Worm (Caenorhabditis elegans) whole organism, early embryonic: Measurements from ENCODE around the gene Y54G9A.5.

Experiments used
- B0310.2 ChIP-seq: sonication (generic microtip); optimal IDR thresholded peaks from 2 replicates; lab custom pipeline; 2016; ENCODE audit warnings: mild to moderate bottlenecking, missing genetic modification characterization, missing compliant biosample characterization
- F13C5.2 ChIP-seq: sonication (generic microtip); optimal IDR thresholded peaks from 2 replicates; lab custom pipeline; 2017; ENCODE audit warnings: mild to moderate bottlenecking, missing genetic modification characterization, inconsistent platforms, missing compliant biosample characterization
- aly-1 ChIP-seq: sonication (generic microtip); optimal IDR thresholded peaks from 2 replicates; lab custom pipeline; 2016; ENCODE audit warnings: missing genetic modification characterization, missing compliant biosample characterization
- ama-1 ChIP-seq: fragments of 150-350 bp; optimal IDR thresholded peaks from 2 replicates; lab custom pipeline; 2014
- ceh-13 ChIP-seq: fragments of 200-800 bp; sonication (Bioruptor generic); optimal IDR thresholded peaks from 2 replicates; lab custom pipeline; 2018; ENCODE audit warnings: mild to moderate bottlenecking, missing genetic modification characterization, missing compliant biosample characterization
- ceh-36 ChIP-seq: sonication (generic microtip); optimal IDR thresholded peaks from 2 replicates; lab custom pipeline; 2016; ENCODE audit warnings: missing genetic modification characterization, inconsistent platforms, missing compliant biosample characterization
- ets-7 ChIP-seq: sonication (generic microtip); optimal IDR thresholded peaks from 2 replicates; lab custom pipeline; 2016; ENCODE audit warnings: missing genotype, missing genetic modification characterization, missing compliant biosample characterization
- flt-1 ChIP-seq: fragments of 200-800 bp; sonication (Bioruptor generic); IDR thresholded peaks from 2 replicates; pipeline ENCODE4 v1.3.6; 2022; ENCODE audit warnings: missing genetic modification characterization, missing compliant biosample characterization
- hmbx-1 ChIP-seq: sonication (generic microtip); optimal IDR thresholded peaks from 2 replicates; lab custom pipeline; 2016; ENCODE audit warnings: mild to moderate bottlenecking, missing genetic modification characterization, missing compliant biosample characterization
- hmg-4 ChIP-seq: fragments of 200-800 bp; sonication (Bioruptor generic); optimal IDR thresholded peaks from 2 replicates; lab custom pipeline; 2018; ENCODE audit warnings: mild to moderate bottlenecking, missing genetic modification characterization, missing compliant biosample characterization
- hnd-1 ChIP-seq: sonication (generic microtip); optimal IDR thresholded peaks from 2 replicates; lab custom pipeline; 2016; ENCODE audit warnings: missing genetic modification characterization, missing compliant biosample characterization
- pes-1 ChIP-seq: fragments of 200-800 bp; sonication (Bioruptor generic); IDR thresholded peaks from 2 replicates; pipeline ENCODE4 v1.3.6; 2022; ENCODE audit warnings: missing genetic modification reagents, missing genetic modification characterization, missing compliant biosample characterization
- scrt-1 ChIP-seq: fragments of 200-800 bp; sonication (Bioruptor generic); IDR thresholded peaks from 2 replicates; pipeline ENCODE4 v1.3.6; 2022; ENCODE audit warnings: missing genetic modification characterization, missing compliant biosample characterization
- sea-1 ChIP-seq: fragments of 200-800 bp; sonication (Bioruptor generic); conservative IDR thresholded peaks from 2 replicates; pipeline ENCODE4 v1.3.6; 2022; ENCODE audit warnings: missing genetic modification characterization, missing compliant biosample characterization
- tbx-11 ChIP-seq: fragments of 200-800 bp; sonication (Bioruptor generic); IDR thresholded peaks from 2 replicates; pipeline ENCODE4 v1.3.6; 2022; ENCODE audit warnings: missing genetic modification characterization, missing compliant biosample characterization
- tbx-37 ChIP-seq: fragments of 200-800 bp; sonication (Bioruptor generic); conservative IDR thresholded peaks from 2 replicates; pipeline ENCODE4 v1.3.6; 2022; ENCODE audit warnings: missing genetic modification reagents, missing genetic modification characterization, missing compliant biosample characterization
- tra-4 ChIP-seq: sonication (generic microtip); optimal IDR thresholded peaks from 2 replicates; lab custom pipeline; 2017; ENCODE audit warnings: missing genetic modification characterization, missing compliant biosample characterization

Y54G9A.5 gene

DNA sequence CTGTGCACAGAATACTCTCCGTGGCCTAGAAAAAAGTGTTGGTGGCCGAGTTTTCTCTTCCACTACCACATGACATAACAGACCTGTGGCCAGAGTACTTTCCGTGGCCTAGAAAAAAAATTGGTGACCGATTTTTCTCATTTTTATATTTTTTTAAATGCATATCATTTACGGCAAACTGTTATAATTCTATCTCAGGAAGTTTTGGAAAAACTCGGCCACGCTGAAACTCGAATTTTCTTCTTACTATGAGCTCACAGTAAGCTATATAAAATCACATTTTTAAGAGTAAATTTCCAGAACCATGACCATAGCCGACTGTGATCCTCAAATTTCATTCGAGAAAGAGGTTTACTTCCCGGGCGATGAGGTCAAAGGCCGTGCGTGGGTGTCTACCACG lies 29.2 kb downstream of the Y54G9A.5 start, which contains the start of gene arrd-14:
Gene arrd-14, plus strand, starts transcription at position 301 of the 400 bp plus-strand sequence.
- TF ChIP-seq ama-1 (lab: Kevin White, UChicago) (no peak), ceh-13 (GFP tag; lab: Kevin White, UChicago) (no peak), F13C5.2 (tag; lab: Kevin White, UChicago) (no peak)

DNA sequence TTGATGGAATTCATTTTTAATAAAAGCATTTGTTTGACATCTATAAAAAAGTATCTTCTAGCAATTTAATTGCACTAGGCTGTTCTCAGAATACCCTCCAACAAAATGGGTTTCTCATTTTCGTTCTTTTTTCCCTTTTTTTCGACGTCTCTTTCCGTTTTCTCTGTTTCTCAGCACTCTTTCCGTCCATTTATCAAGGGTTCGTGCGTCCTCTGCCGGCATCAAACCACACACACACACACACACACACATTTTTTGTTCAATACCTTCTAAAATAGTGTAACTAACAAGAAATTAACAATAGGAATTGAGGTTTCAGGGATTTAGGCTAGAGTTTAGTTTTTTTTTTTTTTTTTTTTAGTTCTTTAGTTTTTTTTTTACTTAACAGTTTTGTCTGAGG lies 33.4 kb downstream of the Y54G9A.5 start:
- no peak for TF ChIP-seq tbx-37 (GFP tag; lab: Robert Waterston, UW)

DNA sequence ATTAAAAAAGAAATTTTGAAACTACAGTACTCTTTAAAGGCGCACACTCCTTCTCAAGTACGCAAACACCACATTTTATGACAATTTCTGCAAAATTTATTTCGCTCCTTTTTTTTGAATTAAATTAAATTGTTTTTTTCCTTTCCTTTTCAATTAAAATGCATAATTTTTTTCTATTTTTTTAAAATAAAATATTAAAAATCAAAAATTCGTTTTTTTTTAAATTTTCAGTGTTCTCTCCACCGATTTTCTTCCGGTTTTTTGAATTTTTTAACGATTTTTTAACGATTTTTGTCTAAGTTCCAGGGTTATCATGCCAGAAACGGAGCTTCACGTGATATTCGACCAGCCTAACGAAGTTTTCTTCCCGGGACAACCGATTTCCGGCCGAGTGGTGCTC lies 35.3 kb downstream of the Y54G9A.5 start, which contains the start of gene arrd-13:
Gene arrd-13, plus strand, starts transcription at position 301 of the 400 bp plus-strand sequence.
- TF ChIP-seq flt-1 (GFP tag; lab: Robert Waterston, UW) = no peak
- no peak for TF ChIP-seq sea-1 (GFP tag; lab: Robert Waterston, UW)
- TF ChIP-seq ets-7 = no peak
- TF ChIP-seq tbx-11 (GFP tag; lab: Robert Waterston, UW) = no peak
- TF ChIP-seq B0310.2 (tag; lab: Kevin White, UChicago) = no peak
- no peak for TF ChIP-seq hmbx-1 (tag; lab: Kevin White, UChicago)
- no peak for TF ChIP-seq F13C5.2 (tag; lab: Kevin White, UChicago)
- TF ChIP-seq ceh-13 (GFP tag; lab: Kevin White, UChicago) = no peak
- TF ChIP-seq ceh-36 (tag; lab: Kevin White, UChicago) = no peak
- no peak for TF ChIP-seq hnd-1 (tag; lab: Kevin White, UChicago)
- TF ChIP-seq scrt-1 (GFP tag; lab: Robert Waterston, UW) = no peak
- no peak for TF ChIP-seq tra-4
- no peak for TF ChIP-seq ama-1 (lab: Kevin White, UChicago)

DNA sequence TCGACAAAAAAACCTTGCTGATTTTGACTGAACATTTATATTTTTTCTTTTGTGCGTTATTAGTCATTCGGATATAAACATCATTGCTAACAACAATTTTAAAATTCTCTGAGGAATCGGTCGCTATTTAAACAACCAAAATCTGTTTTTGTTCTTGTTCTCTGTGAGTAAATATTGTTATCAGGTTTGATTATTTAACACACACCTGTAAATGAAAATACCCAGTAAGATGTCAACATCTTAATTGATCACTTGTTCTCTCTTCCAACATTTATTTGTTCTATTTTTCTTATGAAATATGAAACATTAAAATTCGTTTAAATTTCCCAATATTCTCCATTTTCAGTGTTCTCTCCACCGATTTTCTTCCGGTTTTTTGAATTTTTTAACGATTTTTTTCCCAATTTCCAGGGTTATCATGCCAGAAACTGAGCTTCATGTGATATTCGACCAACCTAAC lies 40.2 kb downstream of the Y54G9A.5 start, which contains the start of gene arrd-11:
Gene arrd-11, plus strand, starts transcription at position 410 of the 460 bp plus-strand sequence.
- TF ChIP-seq ama-1 (lab: Kevin White, UChicago) (no peak), hnd-1 (tag; lab: Kevin White, UChicago) (no peak), pes-1 (GFP tag; lab: Robert Waterston, UW) (no peak), flt-1 (GFP tag; lab: Robert Waterston, UW) (no peak), ceh-13 (GFP tag; lab: Kevin White, UChicago) (no peak), sea-1 (GFP tag; lab: Robert Waterston, UW) (no peak), tbx-11 (GFP tag; lab: Robert Waterston, UW) (no peak), hmbx-1 (tag; lab: Kevin White, UChicago) (no peak), ets-7 (no peak), F13C5.2 (tag; lab: Kevin White, UChicago) (no peak), hmg-4 (GFP tag; lab: Kevin White, UChicago) (no peak), tra-4 (no peak)

DNA sequence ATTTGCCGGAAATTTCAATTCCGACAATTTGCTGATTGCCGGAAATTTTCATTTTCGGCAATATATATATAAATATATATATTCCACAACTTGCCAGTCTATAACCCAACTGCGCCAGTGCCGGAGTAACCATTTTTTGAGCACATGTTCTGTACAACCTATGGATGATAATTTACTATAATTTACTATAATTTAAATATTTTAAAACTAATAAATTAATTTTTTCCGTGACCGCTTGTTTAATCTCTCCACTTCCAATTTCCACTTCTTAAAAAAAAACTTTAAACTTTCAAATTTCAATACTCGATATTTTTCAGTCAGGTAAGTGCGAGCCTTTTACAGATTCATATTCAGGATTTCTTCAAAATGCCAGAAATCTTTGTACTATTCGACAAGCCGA lies 43.1 kb downstream of the Y54G9A.5 start, which contains the start of gene arrd-12:
Gene arrd-12, plus strand, starts transcription at position 301 of the 400 bp plus-strand sequence.
- TF ChIP-seq hnd-1 (tag; lab: Kevin White, UChicago) (no peak), aly-1 (no peak), pes-1 (GFP tag; lab: Robert Waterston, UW) (no peak), tbx-11 (GFP tag; lab: Robert Waterston, UW) (no peak), hmbx-1 (tag; lab: Kevin White, UChicago) (no peak)

DNA sequence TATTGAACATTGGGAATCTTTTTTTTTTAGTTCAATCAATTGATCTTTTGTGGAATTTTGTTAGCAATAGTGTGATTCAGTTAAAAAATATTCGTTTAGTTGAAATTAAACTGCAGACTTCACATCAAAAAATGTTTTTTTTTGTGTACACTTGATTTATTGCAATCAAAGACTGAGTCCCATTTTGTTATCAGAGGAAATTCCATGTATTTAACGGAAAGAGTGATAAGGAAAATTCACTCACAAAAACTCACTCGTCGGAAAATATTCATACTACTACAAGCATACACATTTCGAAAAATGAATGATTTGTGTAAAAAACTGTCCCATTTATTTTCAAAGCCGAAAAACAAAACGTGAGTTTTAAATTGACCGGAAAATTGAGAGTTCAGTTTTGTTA lies 48.5 kb downstream of the Y54G9A.5 start, which contains the start of gene C01B9.1:
Gene C01B9.1, plus strand, starts transcription at position 241 of the 400 bp plus-strand sequence.
- no peak for TF ChIP-seq F13C5.2 (tag; lab: Kevin White, UChicago)
